Fruit fly (Drosophila melanogaster): ENCODE data around the gene tld.
A peak's percentile ranks its signal among the peaks of the same experiment; 100 is the strongest.

The tld gene

DNA sequence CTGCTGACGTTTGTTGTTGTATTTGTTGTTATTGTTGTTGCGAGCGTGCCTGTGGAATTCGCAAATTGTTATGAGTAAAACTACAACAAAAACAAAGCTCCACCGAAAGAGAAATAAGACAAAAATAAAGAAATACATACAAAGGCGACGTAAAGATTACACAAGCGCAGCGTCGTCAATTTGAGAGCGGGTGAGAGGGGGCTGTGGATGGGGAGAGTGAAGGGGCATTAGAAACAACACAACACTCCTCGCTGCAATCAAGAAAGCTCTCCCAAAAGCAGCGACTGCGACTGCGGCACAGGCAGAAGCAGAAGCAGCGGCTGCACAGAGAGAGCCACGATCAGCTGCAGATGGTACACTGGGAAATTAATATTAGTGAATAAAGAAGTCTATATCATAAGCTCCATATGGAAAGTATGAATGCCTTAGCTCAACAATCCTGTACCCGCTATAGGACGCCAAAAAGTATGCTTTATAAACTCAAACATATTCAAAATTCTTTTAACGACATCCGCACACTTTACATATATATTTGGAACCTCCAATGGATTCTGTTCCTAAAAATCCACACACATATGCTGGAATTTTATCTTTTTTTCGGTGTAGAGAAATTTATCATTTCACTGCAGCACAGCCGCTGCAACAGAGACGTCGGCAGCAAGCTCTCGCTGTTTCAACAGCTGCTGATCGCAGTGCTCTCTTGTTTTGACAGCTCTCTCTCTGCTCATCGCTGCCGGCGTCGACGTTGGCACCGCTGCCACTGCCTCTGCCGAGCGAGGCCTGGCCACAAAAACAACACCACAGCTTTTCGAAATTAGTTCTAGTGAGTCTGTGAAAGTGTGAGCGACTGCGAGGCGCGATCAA is 19.2 kb downstream of the tld start, which contains the start of gene CG13631 (continued):
- TF ChIP-seq CG10654 (GFP tag; optimal IDR thresholded peaks at IDR 0.05) (peak; percentile 93), insv (GFP tag; optimal IDR thresholded peaks at IDR 0.05) (peak in 1 of 2 experiments; percentile 27), gt (GFP tag; IDR thresholded peaks at IDR 0.05) (peak; percentile 92), tin (GFP tag; optimal IDR thresholded peaks at IDR 0.05) (peak; percentile 95), bowl (GFP tag; IDR thresholded peaks at IDR 0.05) (peak; percentile 23; the same call in 1 of the 2 replicates), ash1 (GFP tag; optimal IDR thresholded peaks at IDR 0.05) (no peak), CG18599 (GFP tag; optimal IDR thresholded peaks at IDR 0.05) (peak; percentile 79), chinmo (GFP tag; IDR thresholded peaks at IDR 0.05; ENCODE audit: partially characterized antibody) (0 out of 4 replicates have a peak, but pooled peaks have one; percentile 47), B-H1 (GFP tag; IDR thresholded peaks at IDR 0.05) (peak; percentile 87), CG11456 (GFP tag; IDR thresholded peaks at IDR 0.05) (peak; percentile 64; the same call in 2 of the 3 replicates), tio (GFP tag; optimal IDR thresholded peaks at IDR 0.05) (peak; percentile 94), pho (GFP tag; optimal IDR thresholded peaks at IDR 0.05) (peak; percentile 61), CG8944 (GFP tag; optimal IDR thresholded peaks at IDR 0.05) (peak; percentile 94), Ravus (GFP tag; IDR thresholded peaks at IDR 0.05) (peak; percentile 51), unpg (GFP tag; optimal IDR thresholded peaks at IDR 0.05) (peak; percentile 95), lab (GFP tag; optimal IDR thresholded peaks at IDR 0.05) (peak; percentile 86), Xbp1 (GFP tag; optimal IDR thresholded peaks at IDR 0.05) (peak; percentile 96), CG6683 (GFP tag; optimal IDR thresholded peaks at IDR 0.05) (peak; percentile 71), ci (GFP tag; IDR thresholded peaks at IDR 0.05) (peak; percentile 95), psq (GFP tag; optimal IDR thresholded peaks at IDR 0.05) (peak; percentile 62), CG6272 (GFP tag; IDR thresholded peaks at IDR 0.05) (peak; percentile 86), Gsc (GFP tag; IDR thresholded peaks at IDR 0.05) (peak; percentile 88), cwo (GFP tag; optimal IDR thresholded peaks at IDR 0.05) (peak; percentile 73), CG8281 (tag; optimal IDR thresholded peaks at IDR 0.05) (peak; percentile 80), Myb (GFP tag; optimal IDR thresholded peaks at IDR 0.05) (peak; percentile 73), lmd (GFP tag; IDR thresholded peaks at IDR 0.05) (peak; percentile 94), scrt (GFP tag; optimal IDR thresholded peaks at IDR 0.05) (peak; percentile 79), Elba2 (GFP tag; optimal IDR thresholded peaks at IDR 0.05) (no peak), Xrp1 (GFP tag; IDR thresholded peaks at IDR 0.05) (peak; percentile 96), z (GFP tag; IDR thresholded peaks at IDR 0.05) (no peak; the same call in 2 of the 3 replicates), Dfd (GFP tag; optimal IDR thresholded peaks at IDR 0.05) (no peak), Hey (tag; optimal IDR thresholded peaks at IDR 0.05) (peak; percentile 51), CG2120 (GFP tag; optimal IDR thresholded peaks at IDR 0.05) (peak; percentile 21), Atf6 (GFP tag; IDR thresholded peaks at IDR 0.05) (peak; percentile 59; the same call in 1 of the 2 replicates), CG17568 (GFP tag; optimal IDR thresholded peaks at IDR 0.05) (peak; percentile 82), abd-A (tag; optimal IDR thresholded peaks at IDR 0.05) (no peak), p53 (GFP tag; optimal IDR thresholded peaks at IDR 0.05) (peak; percentile 84), tup (GFP tag; optimal IDR thresholded peaks at IDR 0.05) (peak; percentile 77), CG13123 (GFP tag; optimal IDR thresholded peaks at IDR 0.05) (peak; percentile 88), fu2 (GFP tag; optimal IDR thresholded peaks at IDR 0.05) (peak; percentile 64), CG4424 (GFP tag; optimal IDR thresholded peaks at IDR 0.05) (peak; percentile 98), shn (GFP tag; optimal IDR thresholded peaks at IDR 0.05) (peak; percentile 86), pan (optimal IDR thresholded peaks at IDR 0.05) (no peak), pan (GFP tag; optimal IDR thresholded peaks at IDR 0.05 in 1 of 2, IDR thresholded peaks at IDR 0.05 in 1 of 2) (peak in 1 of 2 experiments; percentile 89), pnt (GFP tag; optimal IDR thresholded peaks at IDR 0.05) (peak; percentile 97), mam (GFP tag; optimal IDR thresholded peaks at IDR 0.05) (peak; percentile 85), CG4730 (GFP tag; IDR thresholded peaks at IDR 0.05) (peak; percentile 87), Atf-2 (GFP tag; optimal IDR thresholded peaks at IDR 0.05) (peak; percentile 96), CG17186 (GFP tag; optimal IDR thresholded peaks at IDR 0.05) (peak; percentile 90)

All from whole organism, embryonic.